Worm (Caenorhabditis elegans) whole organism, L1 larva: Measurements from ENCODE around the gene clec-50.

ENCODE experiments used
- C16A3.4 ChIP-seq: fragments of 150-350 bp; optimal IDR thresholded peaks from 2 replicates; lab custom pipeline; 2014; ENCODE audit warnings: missing biosample characterization, missing genetic modification characterization
- aha-1 ChIP-seq: fragments of 150-350 bp; optimal IDR thresholded peaks from 2 replicates; lab custom pipeline; 2014; ENCODE audit warnings: missing biosample characterization, missing genetic modification characterization
- alr-1 ChIP-seq: fragments of 200-800 bp; sonication (Bioruptor generic); optimal IDR thresholded peaks from 2 replicates; lab custom pipeline; 2018; ENCODE audit warnings: borderline replicate concordance, mild to moderate bottlenecking, missing genetic modification characterization, missing compliant biosample characterization
- ceh-63 ChIP-seq: fragments of 200-800 bp; sonication (Bioruptor generic); optimal IDR thresholded peaks from 2 replicates; lab custom pipeline; 2018; ENCODE audit warnings: mild to moderate bottlenecking, missing genetic modification characterization, missing compliant biosample characterization
- ceh-90 ChIP-seq: sonication (generic microtip); optimal IDR thresholded peaks from 2 replicates; lab custom pipeline; 2016; ENCODE audit warnings: missing genetic modification characterization, missing compliant biosample characterization
- ces-1 ChIP-seq: fragments of 150-350 bp; optimal IDR thresholded peaks from 2 replicates; lab custom pipeline; 2014; ENCODE audit warnings: missing biosample characterization, missing genetic modification reagents, missing genetic modification characterization
- efl-1 ChIP-seq, 4 experiments: fragments of 150-350 bp; optimal IDR thresholded peaks in 3 of 4; peaks in 1 of 4; 1 replicate in 1 of 4; 2 replicates in 3 of 4; lab custom pipeline; 2014; ENCODE audit warnings: missing biosample characterization in 2 of 4, missing genetic modification characterization in 2 of 4, missing genetic modification reagents in 2 of 4
- egl-13 ChIP-seq: sonication (generic microtip); optimal IDR thresholded peaks from 2 replicates; lab custom pipeline; 2016; ENCODE audit warnings: missing genotype, missing genetic modification reagents, missing genetic modification characterization, missing compliant biosample characterization
- egl-27 ChIP-seq, 2 experiments: fragments of 150-350 bp in 1 of 2; sonication (generic microtip); optimal IDR thresholded peaks; 3 replicates each; lab custom pipeline; 2017 to 2018; ENCODE audit warnings: missing biosample characterization in 2 of 2, missing genetic modification characterization in 2 of 2, missing genetic modification reagents in 2 of 2
- elt-3 ChIP-seq, 6 experiments: fragments of 150-350 bp in 1 of 6; sonication (generic microtip); optimal IDR thresholded peaks; 2 replicates each; lab custom pipeline; 2017 to 2018; ENCODE audit warnings: missing biosample characterization in 6 of 6, missing genetic modification characterization in 6 of 6, inconsistent platforms in 1 of 6
- ets-5 ChIP-seq: fragments of 200-800 bp; sonication (Bioruptor generic); IDR thresholded peaks from 2 replicates; pipeline ENCODE4 v1.3.6; 2022; ENCODE audit warnings: missing genetic modification characterization, missing compliant biosample characterization
- fkh-4 ChIP-seq: sonication (generic microtip); optimal IDR thresholded peaks from 2 replicates; lab custom pipeline; 2016; ENCODE audit warnings: missing compliant biosample characterization, missing genetic modification characterization, borderline replicate concordance
- fkh-8 ChIP-seq: sonication (generic microtip); optimal IDR thresholded peaks from 2 replicates; lab custom pipeline; 2016; ENCODE audit warnings: mild to moderate bottlenecking, missing genetic modification characterization, missing compliant biosample characterization
- grh-1 ChIP-seq: fragments of 200-800 bp; sonication (Bioruptor generic); IDR thresholded peaks from 2 replicates; pipeline ENCODE4 v1.3.6; 2022; ENCODE audit warnings: missing genetic modification reagents, missing genetic modification characterization, missing compliant biosample characterization
- hpl-2 ChIP-seq: fragments of 150-350 bp; optimal IDR thresholded peaks from 2 replicates; lab custom pipeline; 2014; ENCODE audit warnings: missing biosample characterization, missing genetic modification reagents, missing genetic modification characterization
- isw-1 ChIP-seq: fragments of 200-800 bp; sonication (Bioruptor generic); IDR thresholded peaks from 2 replicates; pipeline ENCODE4 v1.3.6; 2022; ENCODE audit warnings: missing genetic modification characterization, missing compliant biosample characterization
- jun-1 ChIP-seq: fragments of 150-350 bp; optimal IDR thresholded peaks from 2 replicates; lab custom pipeline; 2014; ENCODE audit warnings: missing biosample characterization, missing genetic modification reagents, missing genetic modification characterization
- lin-13 ChIP-seq: fragments of 150-350 bp; optimal IDR thresholded peaks from 2 replicates; lab custom pipeline; 2014; ENCODE audit warnings: missing biosample characterization, missing genetic modification reagents, missing genetic modification characterization
- lin-15B ChIP-seq: fragments of 150-350 bp; sonication (generic microtip); optimal IDR thresholded peaks from 3 replicates; lab custom pipeline; 2014; ENCODE audit warnings: missing biosample characterization, missing genetic modification characterization
- lin-35 ChIP-seq, 2 experiments: fragments of 150-350 bp; optimal IDR thresholded peaks; 2 replicates each; lab custom pipeline; 2014; ENCODE audit warnings: missing biosample characterization in 2 of 2, missing genetic modification characterization in 2 of 2, missing genetic modification reagents in 2 of 2
- lin-39 ChIP-seq: fragments of 150-350 bp; optimal IDR thresholded peaks from 2 replicates; lab custom pipeline; 2014; ENCODE audit warnings: missing biosample characterization, missing genetic modification reagents, missing genetic modification characterization
- mdl-1 ChIP-seq, 2 experiments: fragments of 150-350 bp; optimal IDR thresholded peaks; 2 replicates each; lab custom pipeline; 2014 to 2017; ENCODE audit warnings: missing biosample characterization in 2 of 2, missing genetic modification characterization in 2 of 2, inconsistent platforms in 1 of 2
- mef-2 ChIP-seq: fragments of 150-350 bp; optimal IDR thresholded peaks from 2 replicates; lab custom pipeline; 2014; ENCODE audit warnings: missing biosample characterization, missing genetic modification characterization
- mep-1 ChIP-seq: fragments of 150-350 bp; optimal IDR thresholded peaks from 2 replicates; lab custom pipeline; 2014; ENCODE audit warnings: missing biosample characterization, missing genetic modification characterization
- nhr-11 ChIP-seq: fragments of 150-350 bp; optimal IDR thresholded peaks from 2 replicates; lab custom pipeline; 2014; ENCODE audit warnings: missing biosample characterization, missing genetic modification characterization
- nhr-20 ChIP-seq: sonication (generic microtip); optimal IDR thresholded peaks from 2 replicates; lab custom pipeline; 2016; ENCODE audit warnings: mild to moderate bottlenecking, missing genetic modification characterization, missing compliant biosample characterization
- nhr-237 ChIP-seq: fragments of 150-350 bp; optimal IDR thresholded peaks from 2 replicates; lab custom pipeline; 2014; ENCODE audit warnings: missing biosample characterization, missing genetic modification characterization
- nhr-47 ChIP-seq: sonication (generic microtip); optimal IDR thresholded peaks from 2 replicates; lab custom pipeline; 2016; ENCODE audit warnings: mild to moderate bottlenecking, missing genetic modification characterization, moderate library complexity, missing compliant biosample characterization
- nhr-77 ChIP-seq: fragments of 150-350 bp; optimal IDR thresholded peaks from 2 replicates; lab custom pipeline; 2014; ENCODE audit warnings: missing biosample characterization, missing genetic modification characterization
- nhr-84 ChIP-seq: sonication (generic microtip); optimal IDR thresholded peaks from 2 replicates; lab custom pipeline; 2017; ENCODE audit warnings: missing biosample characterization, missing genetic modification characterization
- sup-37 ChIP-seq: fragments of 200-800 bp; sonication (Bioruptor generic); optimal IDR thresholded peaks from 2 replicates; lab custom pipeline; 2018; ENCODE audit warnings: mild to moderate bottlenecking, missing genetic modification characterization, missing compliant biosample characterization
- unc-130 ChIP-seq: fragments of 150-350 bp; optimal IDR thresholded peaks from 2 replicates; lab custom pipeline; 2017; ENCODE audit warnings: missing biosample characterization, missing genetic modification characterization, inconsistent platforms
- unc-30 ChIP-seq: sonication (generic microtip); optimal IDR thresholded peaks from 2 replicates; lab custom pipeline; 2017; ENCODE audit warnings: missing biosample characterization, missing genetic modification characterization
- unc-98 ChIP-seq: fragments of 200-800 bp; sonication (Bioruptor generic); IDR thresholded peaks from 2 replicates; pipeline ENCODE4 v1.3.6; 2022; ENCODE audit warnings: missing genetic modification characterization, missing compliant biosample characterization
- vab-15 ChIP-seq: sonication (generic microtip); optimal IDR thresholded peaks from 2 replicates; lab custom pipeline; 2017; ENCODE audit warnings: missing genotype, mild to moderate bottlenecking, missing genetic modification characterization, missing compliant biosample characterization
- xbp-1 ChIP-seq: sonication (generic microtip); optimal IDR thresholded peaks from 2 replicates; lab custom pipeline; 2016; ENCODE audit warnings: missing genetic modification characterization, missing compliant biosample characterization
- ztf-11 ChIP-seq, 2 experiments: sonication (generic microtip); optimal IDR thresholded peaks; 2 replicates each; lab custom pipeline; 2016 to 2017; ENCODE audit warnings: missing genetic modification characterization in 2 of 2, missing biosample characterization in 1 of 2, missing compliant biosample characterization in 1 of 2
- ztf-4 ChIP-seq: fragments of 150-350 bp; optimal IDR thresholded peaks from 2 replicates; lab custom pipeline; 2014; ENCODE audit warnings: missing biosample characterization, missing genetic modification characterization

The clec-50 gene

ce11 chrV:19783829-19784228, 28.7 kb upstream of the clec-50 start, which contains the start of gene srt-45:
TSS of gene srt-45 (plus strand) at chrV:19784129.
- TF ChIP-seq egl-27 (tag; optimal IDR thresholded peaks at IDR 0.05; lab: Kevin White, UChicago) (no peak), efl-1 (optimal IDR thresholded peaks at IDR 0.05; lab: Kevin White, UChicago) (no peak), efl-1 (GFP tag; optimal IDR thresholded peaks at IDR 0.05 in 1 of 2; lab: Kevin White, UChicago) (no peak), elt-3 (tag; optimal IDR thresholded peaks at IDR 0.05; lab: Kevin White, UChicago) (no peak), nhr-20 (tag; lab: Kevin White, UChicago) (no peak), lin-35 (GFP tag; optimal IDR thresholded peaks at IDR 0.05; lab: Kevin White, UChicago) (no peak), ztf-11 (tag; optimal IDR thresholded peaks at IDR 0.05; lab: Kevin White, UChicago) (no peak), ets-5 (GFP tag; lab: Robert Waterston, UW) (no peak), mep-1 (tag; lab: Kevin White, UChicago) (no peak), egl-13 (tag; lab: Kevin White, UChicago) (no peak), grh-1 (GFP tag; lab: Robert Waterston, UW) (no peak), ces-1 (GFP tag; lab: Kevin White, UChicago) (no peak)

DNA sequence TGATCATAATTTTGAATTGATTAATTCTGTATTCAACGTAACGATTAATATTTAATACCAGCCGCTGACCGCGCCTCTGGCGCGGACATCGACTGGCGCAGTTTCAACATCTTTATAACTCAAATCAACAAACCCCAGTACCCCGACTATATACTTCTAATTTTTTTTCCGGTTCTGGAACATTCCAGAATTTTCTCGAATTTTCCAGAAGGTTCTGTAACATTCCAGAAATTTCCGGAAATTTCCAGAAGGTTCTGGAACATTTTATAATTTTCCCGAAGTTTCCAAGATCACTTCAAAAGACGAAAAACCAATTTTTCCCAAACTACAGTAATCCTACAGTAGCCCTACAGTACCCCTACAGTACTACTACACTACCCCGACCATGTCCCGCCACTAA, 24.1 kb upstream of the clec-50 start:
- TF ChIP-seq unc-30 (tag; lab: Kevin White, UChicago) = no peak
- no peak for TF ChIP-seq hpl-2 (GFP tag; lab: Kevin White, UChicago)
- no peak for TF ChIP-seq xbp-1
- no peak for TF ChIP-seq nhr-77 (tag; lab: Kevin White, UChicago)

- TF ChIP-seq lin-15B (tag; lab: Kevin White, UChicago) = no peak
- TF ChIP-seq lin-35 (GFP tag; optimal IDR thresholded peaks at IDR 0.05; lab: Kevin White, UChicago) = no peak
- TF ChIP-seq mdl-1 (tag; optimal IDR thresholded peaks at IDR 0.05; lab: Kevin White, UChicago) = no peak
- no peak for TF ChIP-seq sup-37 (GFP tag; lab: Kevin White, UChicago)
- no peak for TF ChIP-seq fkh-4
- no peak for TF ChIP-seq ceh-90 (tag; lab: Kevin White, UChicago)
- TF ChIP-seq ceh-63 (GFP tag; lab: Kevin White, UChicago) = no peak
- no peak for TF ChIP-seq lin-39 (tag; lab: Kevin White, UChicago)
- no peak for TF ChIP-seq nhr-237 (tag; lab: Kevin White, UChicago)
- TF ChIP-seq vab-15 (tag; lab: Kevin White, UChicago) = no peak
- TF ChIP-seq lin-13 (GFP tag; lab: Kevin White, UChicago) = no peak
- no peak for TF ChIP-seq alr-1 (tag; lab: Kevin White, UChicago)
Observed at ce11 chrV:19778608-19779007, 23.4 kb upstream of the clec-50 start, which contains the start of gene fbxa-194. TSS of gene fbxa-194 (minus strand) at chrV:19778708.

DNA sequence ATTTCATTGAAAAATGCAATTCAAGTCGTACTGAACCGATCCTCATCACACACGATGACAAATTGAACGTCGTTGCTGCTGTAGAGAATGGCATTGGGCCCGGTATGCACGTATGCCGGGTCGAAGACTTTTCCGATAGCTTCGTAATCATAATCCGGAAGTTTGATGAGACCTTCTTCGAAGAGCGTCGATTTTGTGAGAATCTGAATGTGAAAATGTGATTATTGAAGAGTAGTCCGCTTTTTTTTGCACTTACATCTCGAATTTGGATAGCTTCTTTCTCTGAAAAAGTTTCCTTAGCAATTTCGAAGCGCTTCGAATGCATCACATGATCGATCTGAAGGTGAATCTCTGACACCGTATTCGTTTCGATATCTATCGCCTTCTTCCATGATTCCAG, 22.1 kb upstream of the clec-50 start, which contains the start of gene fbxa-118:
Gene fbxa-118, minus strand, starts transcription at position 101 of the 400 bp plus-strand sequence.
- TF ChIP-seq jun-1 (tag; lab: Kevin White, UChicago) (no peak), aha-1 (tag; lab: Kevin White, UChicago) (no peak)

- TF ChIP-seq ets-5 (GFP tag; lab: Robert Waterston, UW) (no peak), nhr-84 (tag; lab: Kevin White, UChicago) (no peak), fkh-4 (no peak), nhr-11 (tag; lab: Kevin White, UChicago) (no peak), unc-98 (GFP tag; lab: Robert Waterston, UW) (no peak), C16A3.4 (no peak), fkh-8 (tag; lab: Kevin White, UChicago) (no peak), nhr-47 (no peak), isw-1 (GFP tag; lab: Robert Waterston, UW) (no peak), mep-1 (tag; lab: Kevin White, UChicago) (no peak), unc-130 (no peak), ztf-4 (tag; lab: Kevin White, UChicago) (no peak), mef-2 (tag; lab: Kevin White, UChicago) (no peak), ces-1 (GFP tag; lab: Kevin White, UChicago) (no peak)
Observed at ce11 chrV:19771660-19772059, 16.5 kb upstream of the clec-50 start, which contains the start of gene M162.15. TSS of gene M162.15 (minus strand) at chrV:19771760.
